Fruit fly (Drosophila melanogaster): ENCODE measurements around the gene mRpL44.
A peak's percentile ranks its signal among the peaks of the same experiment; 100 is the strongest.

The mRpL44 gene

DNA sequence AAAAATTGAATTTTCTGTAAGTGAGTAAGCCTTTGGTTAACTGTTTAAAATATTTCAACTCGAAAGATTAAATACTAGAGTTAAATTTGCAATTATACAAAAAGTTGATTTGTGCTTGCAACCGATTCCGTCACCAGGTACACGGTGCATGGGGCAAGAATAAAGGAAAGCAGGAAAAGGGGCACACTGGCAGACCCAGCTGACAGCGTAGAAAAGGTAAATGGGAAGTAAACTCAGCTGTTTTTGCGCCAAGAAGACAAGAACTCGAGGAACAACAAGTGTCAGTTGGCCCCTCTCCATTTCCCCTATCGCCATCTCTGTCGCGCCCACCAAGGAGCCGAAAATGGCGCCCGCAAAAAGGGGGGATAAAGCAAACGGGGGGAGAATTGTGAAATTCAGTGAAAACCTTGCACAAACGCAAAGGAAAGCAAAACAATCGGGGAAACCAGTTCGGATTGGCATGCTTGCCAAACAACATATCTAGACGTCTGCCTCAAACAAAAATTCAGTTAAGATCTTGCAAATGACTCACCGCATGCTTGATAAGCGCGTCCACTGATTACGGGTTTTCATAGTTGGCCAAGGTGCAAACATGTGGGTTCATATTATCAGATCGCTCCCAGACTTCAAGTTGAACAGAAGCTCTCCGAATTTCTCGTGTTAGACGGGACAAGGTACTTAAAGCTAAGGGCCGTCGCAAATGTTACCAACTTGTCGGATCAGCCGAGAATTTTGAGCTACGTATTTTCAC is 7.1 kb downstream of the mRpL44 start (continued):
- no peak for TF ChIP-seq Trl (optimal IDR thresholded peaks at IDR 0.05)
- TF ChIP-seq Trl (GFP tag; optimal IDR thresholded peaks at IDR 0.05) = no peak
- TF ChIP-seq bcd (GFP tag; optimal IDR thresholded peaks at IDR 0.05) = no peak
- TF ChIP-seq ATbp (GFP tag; optimal IDR thresholded peaks at IDR 0.05) = no peak
- TF ChIP-seq Hr78 (GFP tag; optimal IDR thresholded peaks at IDR 0.05) = no peak
- TF ChIP-seq Ets97D (GFP tag; optimal IDR thresholded peaks at IDR 0.05) = peak; percentile 47
- no peak for TF ChIP-seq CG8944 (GFP tag; optimal IDR thresholded peaks at IDR 0.05)
- no peak for TF ChIP-seq CG6272 (GFP tag; IDR thresholded peaks at IDR 0.05)
- no peak for TF ChIP-seq HmgD (GFP tag; optimal IDR thresholded peaks at IDR 0.05)
- TF ChIP-seq tll (GFP tag; optimal IDR thresholded peaks at IDR 0.05) = peak in 1 of 2 experiments; percentile 41
- TF ChIP-seq CG12659 (GFP tag; optimal IDR thresholded peaks at IDR 0.05) = peak; percentile 44
- TF ChIP-seq sqz (GFP tag; optimal IDR thresholded peaks at IDR 0.05) = no peak
- TF ChIP-seq CG18619 (GFP tag; optimal IDR thresholded peaks at IDR 0.05) = no peak
- TF ChIP-seq Pdp1 (GFP tag; optimal IDR thresholded peaks at IDR 0.05) = peak in 1 of 2 experiments; percentile 66
- no peak for TF ChIP-seq eyg (GFP tag; optimal IDR thresholded peaks at IDR 0.05)
- TF ChIP-seq dati (GFP tag; IDR thresholded peaks at IDR 0.05) = no peak
- no peak for TF ChIP-seq CG6854 (GFP tag; optimal IDR thresholded peaks at IDR 0.05)
- TF ChIP-seq CG10321 (GFP tag; IDR thresholded peaks at IDR 0.05) = no peak
- no peak for TF ChIP-seq CG8290 (GFP tag; optimal IDR thresholded peaks at IDR 0.05)
- no peak for TF ChIP-seq CG8290 (tag; optimal IDR thresholded peaks at IDR 0.05)
- no peak for TF ChIP-seq amos (GFP tag; IDR thresholded peaks at IDR 0.05; ENCODE audit: partially characterized antibody)
- TF ChIP-seq hkb (optimal IDR thresholded peaks at IDR 0.05) = no peak
- no peak for TF ChIP-seq hkb (GFP tag; IDR thresholded peaks at IDR 0.05)
- no peak for TF ChIP-seq Hmx (GFP tag; optimal IDR thresholded peaks at IDR 0.05)
- no peak for TF ChIP-seq CG17612 (GFP tag; IDR thresholded peaks at IDR 0.05)
- no peak for TF ChIP-seq CG9876 (GFP tag; optimal IDR thresholded peaks at IDR 0.05)

dm6 chr3R:5458627-5459026 is 11.8 kb downstream of the mRpL44 start:
- TF ChIP-seq lab (GFP tag; optimal IDR thresholded peaks at IDR 0.05) (no peak), exex (tag; optimal IDR thresholded peaks at IDR 0.05) (peak; percentile 52), Pdp1 (GFP tag; optimal IDR thresholded peaks at IDR 0.05) (peak in 1 of 2 experiments; percentile 92), sug (tag; optimal IDR thresholded peaks at IDR 0.05) (peak; percentile 13)

dm6 chr3R:5454334-5454733 is 16.1 kb downstream of the mRpL44 start:
- TF ChIP-seq CG3065 (GFP tag; optimal IDR thresholded peaks at IDR 0.05) (no peak), CG18599 (GFP tag; optimal IDR thresholded peaks at IDR 0.05) (peak; percentile 41), mam (GFP tag; optimal IDR thresholded peaks at IDR 0.05) (no peak), CG6254 (GFP tag; optimal IDR thresholded peaks at IDR 0.05) (no peak), CG2202 (tag; optimal IDR thresholded peaks at IDR 0.05) (no peak), lab (GFP tag; optimal IDR thresholded peaks at IDR 0.05) (peak; percentile 51), Fer1 (GFP tag; optimal IDR thresholded peaks at IDR 0.05) (peak; percentile 4), CG11247 (GFP tag; IDR thresholded peaks at IDR 0.05) (0 out of 2 replicates have a peak, but pooled peaks have one; percentile 26), CG15514 (GFP tag; optimal IDR thresholded peaks at IDR 0.05) (peak; percentile 5), CG13775 (GFP tag; optimal IDR thresholded peaks at IDR 0.05) (no peak), CG7839 (tag; optimal IDR thresholded peaks at IDR 0.05) (no peak), CG3281 (GFP tag; optimal IDR thresholded peaks at IDR 0.05) (peak; percentile 16), CG2120 (GFP tag; optimal IDR thresholded peaks at IDR 0.05) (peak; percentile 26), klu (GFP tag; IDR thresholded peaks at IDR 0.05) (no peak), BtbVII (GFP tag; optimal IDR thresholded peaks at IDR 0.05) (peak; percentile 23), Nf-YC (tag; optimal IDR thresholded peaks at IDR 0.05) (no peak), NC2β (GFP tag; optimal IDR thresholded peaks at IDR 0.05) (no peak), prd (optimal IDR thresholded peaks at IDR 0.05) (no peak), prd (GFP tag; IDR thresholded peaks at IDR 0.05) (peak; percentile 38; the same call in 1 of the 3 replicates), Aef1 (GFP tag; IDR thresholded peaks at IDR 0.05) (no peak), Dbx (GFP tag; IDR thresholded peaks at IDR 0.05) (peak; percentile 37; the same call in 1 of the 3 replicates)

All from whole organism, embryonic.